Worm (Caenorhabditis elegans) whole organism, midembryonic: Measurements from ENCODE around the gene K07B1.7.

Experiments used
- T22C8.4 ChIP-seq: fragments of 200-800 bp; sonication (Bioruptor generic); IDR thresholded peaks from 2 replicates; pipeline ENCODE4 v1.3.6; 2022; ENCODE audit warnings: missing genetic modification characterization, missing compliant biosample characterization
- cog-1 ChIP-seq: sonication (generic microtip); optimal IDR thresholded peaks from 2 replicates; lab custom pipeline; 2016; ENCODE audit warnings: missing genetic modification characterization, missing compliant biosample characterization
- flt-1 ChIP-seq: fragments of 200-800 bp; sonication (Bioruptor generic); IDR thresholded peaks from 2 replicates; pipeline ENCODE4 v1.3.6; 2022; ENCODE audit warnings: missing genetic modification characterization, missing compliant biosample characterization
- klf-2 ChIP-seq: fragments of 200-800 bp; sonication (Bioruptor generic); conservative IDR thresholded peaks from 2 replicates; pipeline ENCODE4 v1.3.6; 2022; ENCODE audit warnings: missing genetic modification reagents, missing genetic modification characterization, missing compliant biosample characterization
- med-1 ChIP-seq: sonication (generic microtip); optimal IDR thresholded peaks from 2 replicates; lab custom pipeline; 2017; ENCODE audit warnings: missing genetic modification characterization, mild to moderate bottlenecking, missing compliant biosample characterization, antibody characterized with exemption, missing genetic modification reagents; ENCODE audit not compliant: insufficient read depth
- ref-1 ChIP-seq: fragments of 200-800 bp; sonication (Bioruptor generic); conservative IDR thresholded peaks from 2 replicates; pipeline ENCODE4 v1.3.6; 2022; ENCODE audit warnings: missing genetic modification reagents, missing genetic modification characterization, missing compliant biosample characterization
- tab-1 ChIP-seq: fragments of 200-800 bp; sonication (Bioruptor generic); IDR thresholded peaks from 2 replicates; pipeline ENCODE4 v1.3.6; 2022; ENCODE audit warnings: missing genetic modification characterization, missing compliant biosample characterization
- ztf-23 ChIP-seq: fragments of 200-800 bp; sonication (Bioruptor generic); IDR thresholded peaks from 2 replicates; pipeline ENCODE4 v1.3.6; 2022; ENCODE audit warnings: missing genetic modification reagents, missing genetic modification characterization, missing compliant biosample characterization
- ztf-29 ChIP-seq: fragments of 200-800 bp; sonication (Bioruptor generic); IDR thresholded peaks from 2 replicates; pipeline ENCODE4 v1.3.6; 2022; ENCODE audit warnings: missing genetic modification reagents, missing genetic modification characterization, missing compliant biosample characterization

DNA sequence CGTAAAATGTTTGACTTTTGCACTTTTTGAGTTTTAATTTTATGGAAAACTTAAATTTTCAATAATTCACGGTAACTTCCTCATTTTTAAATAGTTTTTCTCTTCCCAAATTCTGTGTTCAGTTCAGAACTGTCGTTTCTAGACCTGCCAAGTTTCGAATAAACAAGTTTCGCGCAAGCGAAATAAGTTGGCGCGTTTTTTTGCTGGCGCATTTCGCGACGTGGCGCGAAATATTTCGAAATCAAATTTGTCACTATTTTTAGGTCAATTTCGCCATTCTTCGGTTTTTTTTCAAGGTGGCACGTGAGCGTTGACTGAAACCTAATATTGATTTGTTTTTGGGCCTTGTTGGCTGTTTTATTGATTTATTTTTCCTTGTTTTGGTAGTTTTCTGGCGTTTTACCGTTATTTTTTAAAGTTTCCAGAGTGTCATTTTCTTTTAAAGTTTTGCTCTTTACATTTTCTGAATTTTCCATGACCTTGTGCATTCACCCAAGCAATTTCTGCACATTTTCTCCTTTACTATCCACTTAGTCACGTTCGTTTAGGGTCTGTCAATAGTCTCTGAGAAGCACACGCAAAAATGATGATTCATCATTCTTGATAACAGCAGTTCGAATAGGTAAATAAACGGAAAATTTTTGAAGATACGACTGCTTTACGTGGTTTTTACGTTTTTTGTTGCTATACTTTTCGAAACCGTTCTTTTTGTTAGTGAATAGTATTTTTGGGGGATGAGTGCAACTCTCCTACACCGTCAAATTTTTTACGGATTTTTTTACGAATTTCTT lies 36.0 kb upstream of the K07B1.7 start:
- TF ChIP-seq ztf-23 (no peak), flt-1 (GFP tag; lab: Robert Waterston, UW) (no peak), med-1 (no peak), ref-1 (GFP tag; lab: Robert Waterston, UW) (no peak), tab-1 (GFP tag; lab: Robert Waterston, UW) (no peak), T22C8.4 (GFP tag; lab: Robert Waterston, UW) (peak; percentile 49; the same call in 1 of the 2 replicates), ztf-29 (GFP tag; lab: Robert Waterston, UW) (no peak), klf-2 (GFP tag; lab: Robert Waterston, UW) (no peak), cog-1 (no peak)
